Fruit fly (Drosophila melanogaster) whole organism, embryonic: Measurements from ENCODE around the gene CG4393.

Source experiments
- Lpt ChIP-seq: fragments of >200 bp; optimal IDR thresholded peaks from 2 replicates; lab custom pipeline; 2018; ENCODE audit warnings: missing biosample characterization, missing genetic modification characterization
- ab ChIP-seq: fragments of 200-800 bp; sonication (Bioruptor generic); optimal IDR thresholded peaks from 2 replicates; lab custom pipeline; 2016; ENCODE audit warnings: missing biosample characterization, missing genetic modification characterization

DNA sequence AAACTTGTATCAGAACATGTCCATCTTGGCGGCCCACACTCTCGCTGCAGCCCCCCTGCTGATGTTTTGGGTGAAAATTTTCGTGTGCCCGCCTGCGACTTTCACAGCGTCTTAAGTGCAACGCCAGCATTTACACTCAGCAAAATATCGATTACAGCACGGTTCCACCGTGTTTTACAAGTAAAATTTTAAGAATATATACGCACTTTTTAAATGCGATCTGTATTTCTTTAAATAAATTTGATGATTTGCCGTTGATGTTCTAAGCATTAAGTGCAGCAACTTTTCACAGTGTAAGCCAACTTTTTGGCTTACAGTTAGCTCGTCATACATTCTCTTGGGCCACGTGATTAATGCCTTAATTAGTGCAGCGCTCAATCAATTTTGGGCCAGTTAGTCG, 33.1 kb upstream of the CG4393 start:
- TF ChIP-seq Lpt (GFP tag; lab: Kevin White, UChicago) = no peak
- no peak for TF ChIP-seq ab (GFP tag; lab: Kevin White, UChicago)
